Fruit fly (Drosophila melanogaster): ENCODE results near the gene CG14095.

The CG14095 gene

DNA sequence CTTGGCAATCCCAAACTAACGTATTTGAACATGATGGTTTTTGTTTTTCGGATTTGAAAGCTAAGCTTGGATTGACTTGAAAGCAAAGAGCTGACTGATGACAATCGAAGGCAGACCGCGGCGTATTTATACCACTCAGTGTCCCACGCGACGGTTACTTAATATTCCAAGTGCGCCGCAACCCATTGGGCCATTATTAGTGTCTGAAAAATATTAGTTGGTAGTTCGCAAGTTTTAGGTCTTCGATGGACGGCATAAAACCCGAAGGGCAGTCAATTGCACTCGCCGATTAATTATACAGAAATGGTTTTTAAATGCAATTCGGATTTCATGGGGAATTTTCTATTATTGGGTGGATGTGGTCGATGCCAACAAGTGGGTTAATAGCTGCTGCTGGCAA lies at the start of gene CG14095:
Gene CG14095 (minus strand): TSS at position 101 of the 400 bp plus-strand sequence.
- no peak for TF ChIP-seq Pif1B (GFP tag; optimal IDR thresholded peaks at IDR 0.05)
- no peak for TF ChIP-seq rn (GFP tag; IDR thresholded peaks at IDR 0.05)
- no peak for TF ChIP-seq CG32121 (GFP tag; IDR thresholded peaks at IDR 0.05)
- no peak for TF ChIP-seq gl (tag; optimal IDR thresholded peaks at IDR 0.05)
- no peak for TF ChIP-seq CG15710 (tag; optimal IDR thresholded peaks at IDR 0.05)
- no peak for TF ChIP-seq Snoo (tag; optimal IDR thresholded peaks at IDR 0.05)
- TF ChIP-seq CG12605 (GFP tag; IDR thresholded peaks at IDR 0.05) = no peak
- no peak for TF ChIP-seq CG8159 (tag; optimal IDR thresholded peaks at IDR 0.05)
- no peak for TF ChIP-seq CG14655 (GFP tag; optimal IDR thresholded peaks at IDR 0.05)
- no peak for TF ChIP-seq EcR (GFP tag; optimal IDR thresholded peaks at IDR 0.05)
- TF ChIP-seq CG13204 (GFP tag; optimal IDR thresholded peaks at IDR 0.05) = no peak
- TF ChIP-seq CG9948 (tag; optimal IDR thresholded peaks at IDR 0.05) = no peak
- no peak for TF ChIP-seq CG4496 (GFP tag; IDR thresholded peaks at IDR 0.05)
- no peak for TF ChIP-seq D1 (tag; optimal IDR thresholded peaks at IDR 0.05)
- TF ChIP-seq CG34367 (tag; optimal IDR thresholded peaks at IDR 0.05) = no peak
- no peak for TF ChIP-seq CG17806 (tag; optimal IDR thresholded peaks at IDR 0.05)

DNA sequence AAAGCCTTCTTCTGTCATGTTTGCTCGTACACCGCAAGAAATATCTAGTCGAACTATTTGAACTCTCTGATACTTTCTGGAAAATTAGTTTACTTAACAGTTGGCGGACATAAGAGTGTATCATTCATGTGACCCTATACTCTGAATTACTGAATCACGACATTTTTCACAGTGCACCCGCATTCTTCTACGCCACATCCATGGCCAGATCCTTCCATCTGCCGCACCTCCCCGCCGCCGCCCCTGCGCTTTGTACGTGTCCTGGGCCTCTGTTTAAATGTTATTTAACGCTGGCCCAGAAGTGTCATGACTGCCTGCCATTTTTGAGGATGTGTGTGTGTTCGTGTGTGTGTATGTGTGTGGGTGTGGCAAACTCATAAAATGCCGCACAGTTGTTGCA lies 48.1 kb upstream of the CG14095 start:
- no peak for TF ChIP-seq CG32121 (GFP tag; IDR thresholded peaks at IDR 0.05)
- no peak for TF ChIP-seq CG17806 (tag; optimal IDR thresholded peaks at IDR 0.05)
- no peak for TF ChIP-seq CG4496 (GFP tag; IDR thresholded peaks at IDR 0.05)
- no peak for TF ChIP-seq CG15710 (tag; optimal IDR thresholded peaks at IDR 0.05)
- no peak for TF ChIP-seq CG9948 (tag; optimal IDR thresholded peaks at IDR 0.05)
- TF ChIP-seq fd96Ca (GFP tag; IDR thresholded peaks at IDR 0.05) = no peak
- no peak for TF ChIP-seq CG13204 (GFP tag; optimal IDR thresholded peaks at IDR 0.05)

DNA sequence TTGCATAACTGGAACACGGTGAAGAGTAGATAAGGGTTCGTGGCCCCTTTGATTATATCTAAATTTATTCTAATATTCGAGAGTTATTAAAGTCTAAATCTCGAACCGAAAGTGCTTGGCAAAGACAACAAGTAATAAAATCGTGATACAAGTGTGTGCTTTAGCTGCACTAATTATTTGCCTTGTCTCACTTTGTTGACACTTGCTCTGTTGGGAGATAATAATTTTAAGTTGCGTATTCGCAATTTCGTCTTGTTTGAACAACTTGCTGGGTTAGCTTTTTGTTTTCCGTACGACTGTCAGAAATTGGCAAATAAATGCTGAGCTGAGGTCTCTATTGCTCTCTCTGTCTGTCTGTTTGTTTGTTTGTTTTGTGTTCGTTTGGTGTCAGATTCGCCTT lies 40.2 kb upstream of the CG14095 start:
- TF ChIP-seq fd96Ca (GFP tag; IDR thresholded peaks at IDR 0.05) (no peak), CG34367 (tag; optimal IDR thresholded peaks at IDR 0.05) (no peak), EcR (GFP tag; optimal IDR thresholded peaks at IDR 0.05) (no peak), Pif1B (GFP tag; optimal IDR thresholded peaks at IDR 0.05) (no peak), CG17806 (tag; optimal IDR thresholded peaks at IDR 0.05) (no peak), CG32121 (GFP tag; IDR thresholded peaks at IDR 0.05) (no peak), CG12605 (GFP tag; IDR thresholded peaks at IDR 0.05) (no peak), gl (tag; optimal IDR thresholded peaks at IDR 0.05) (no peak), CG8301 (tag; optimal IDR thresholded peaks at IDR 0.05) (no peak), Ets98B (GFP tag; IDR thresholded peaks at IDR 0.05) (no peak)

DNA sequence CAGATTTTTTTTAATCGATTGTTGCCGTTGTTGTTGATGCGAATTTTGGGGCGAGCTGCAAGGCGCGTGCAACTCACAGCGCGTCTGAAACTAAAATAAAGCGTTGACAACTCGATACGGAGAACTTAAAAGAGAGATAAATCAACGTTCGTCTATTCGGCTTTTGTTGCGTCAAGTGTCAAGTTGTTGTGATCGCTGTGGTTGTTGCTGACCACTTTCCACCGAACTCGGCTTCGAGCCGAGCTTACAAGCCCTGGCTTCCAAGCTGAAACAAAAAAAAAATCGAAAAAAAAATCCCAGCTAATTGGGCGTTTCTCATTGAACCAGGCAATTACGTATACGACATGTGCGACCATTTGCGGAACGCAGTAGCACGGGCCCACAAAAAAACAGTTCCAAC lies 39.2 kb upstream of the CG14095 start, which contains the start of gene CG9452:
Gene CG9452 (minus strand): TSS at position 101 of the 400 bp plus-strand sequence.
- TF ChIP-seq CG32121 (GFP tag; IDR thresholded peaks at IDR 0.05) (no peak), fd96Ca (GFP tag; IDR thresholded peaks at IDR 0.05) (no peak), gl (tag; optimal IDR thresholded peaks at IDR 0.05) (no peak), D1 (tag; optimal IDR thresholded peaks at IDR 0.05) (no peak), CG14655 (GFP tag; optimal IDR thresholded peaks at IDR 0.05) (no peak), EcR (GFP tag; optimal IDR thresholded peaks at IDR 0.05) (no peak), CG15710 (tag; optimal IDR thresholded peaks at IDR 0.05) (no peak), rn (GFP tag; IDR thresholded peaks at IDR 0.05) (no peak), CG34367 (tag; optimal IDR thresholded peaks at IDR 0.05) (no peak), Snoo (tag; optimal IDR thresholded peaks at IDR 0.05) (no peak)

DNA sequence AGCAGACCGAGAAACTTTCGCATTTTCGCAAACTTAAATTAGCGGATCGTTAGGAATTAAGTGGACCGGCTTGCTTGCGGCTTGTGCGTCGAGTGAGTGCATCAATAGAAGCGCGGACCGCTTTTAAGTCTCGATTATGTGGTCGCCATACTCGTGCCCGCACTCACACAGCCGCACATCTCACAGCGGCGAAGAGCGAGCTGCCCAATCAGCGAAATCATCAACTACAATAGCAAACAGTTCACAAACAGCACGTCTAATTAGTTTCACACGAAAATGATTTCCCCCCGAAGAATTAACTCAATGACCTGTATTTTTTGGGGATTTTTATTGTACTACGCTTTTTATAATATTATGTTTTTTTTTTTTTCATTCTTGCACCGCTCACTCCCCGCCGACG lies 36.1 kb upstream of the CG14095 start, which contains the start of gene CG9451:
Gene CG9451 (minus strand): TSS at position 101 of the 400 bp plus-strand sequence.
- TF ChIP-seq gl (tag; optimal IDR thresholded peaks at IDR 0.05) (no peak), CG17806 (tag; optimal IDR thresholded peaks at IDR 0.05) (no peak), CG14655 (GFP tag; optimal IDR thresholded peaks at IDR 0.05) (no peak), CG8159 (tag; optimal IDR thresholded peaks at IDR 0.05) (no peak)

DNA sequence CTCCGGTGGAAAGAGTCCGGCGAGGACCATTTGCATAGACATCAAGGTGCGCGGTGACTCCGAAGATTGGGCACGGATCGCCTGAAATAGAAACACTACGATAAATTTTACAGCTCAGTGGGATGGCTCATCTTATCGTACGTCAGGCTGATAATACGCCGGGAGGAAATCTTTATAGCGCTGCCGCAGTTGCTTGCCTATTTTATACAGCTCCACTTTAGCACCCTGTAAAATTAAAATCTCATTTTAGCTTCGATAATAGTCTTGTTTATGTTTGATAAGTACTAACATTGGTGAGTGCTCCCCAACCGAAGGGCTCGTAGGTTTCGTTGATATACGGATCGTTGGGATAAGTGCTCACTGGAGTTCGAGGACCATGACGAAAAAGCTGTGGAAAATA lies 34.8 kb upstream of the CG14095 start:
- no peak for TF ChIP-seq gl (tag; optimal IDR thresholded peaks at IDR 0.05)
- TF ChIP-seq CG15710 (tag; optimal IDR thresholded peaks at IDR 0.05) = no peak
- no peak for TF ChIP-seq Pif1B (GFP tag; optimal IDR thresholded peaks at IDR 0.05)
- no peak for TF ChIP-seq CG4496 (GFP tag; IDR thresholded peaks at IDR 0.05)
- no peak for TF ChIP-seq CG14655 (GFP tag; optimal IDR thresholded peaks at IDR 0.05)
- no peak for TF ChIP-seq EcR (GFP tag; optimal IDR thresholded peaks at IDR 0.05)
- TF ChIP-seq CG9948 (tag; optimal IDR thresholded peaks at IDR 0.05) = no peak
- no peak for TF ChIP-seq rn (GFP tag; IDR thresholded peaks at IDR 0.05)
- TF ChIP-seq CG8301 (tag; optimal IDR thresholded peaks at IDR 0.05) = no peak
- no peak for TF ChIP-seq Snoo (tag; optimal IDR thresholded peaks at IDR 0.05)
- no peak for TF ChIP-seq CG34367 (tag; optimal IDR thresholded peaks at IDR 0.05)
- no peak for TF ChIP-seq CG10348 (GFP tag; IDR thresholded peaks at IDR 0.05)
- TF ChIP-seq Ets98B (GFP tag; IDR thresholded peaks at IDR 0.05) = no peak
- TF ChIP-seq CG8159 (tag; optimal IDR thresholded peaks at IDR 0.05) = no peak
- TF ChIP-seq CG13204 (GFP tag; optimal IDR thresholded peaks at IDR 0.05) = no peak
- TF ChIP-seq Pif1A (GFP tag; optimal IDR thresholded peaks at IDR 0.05) = no peak

DNA sequence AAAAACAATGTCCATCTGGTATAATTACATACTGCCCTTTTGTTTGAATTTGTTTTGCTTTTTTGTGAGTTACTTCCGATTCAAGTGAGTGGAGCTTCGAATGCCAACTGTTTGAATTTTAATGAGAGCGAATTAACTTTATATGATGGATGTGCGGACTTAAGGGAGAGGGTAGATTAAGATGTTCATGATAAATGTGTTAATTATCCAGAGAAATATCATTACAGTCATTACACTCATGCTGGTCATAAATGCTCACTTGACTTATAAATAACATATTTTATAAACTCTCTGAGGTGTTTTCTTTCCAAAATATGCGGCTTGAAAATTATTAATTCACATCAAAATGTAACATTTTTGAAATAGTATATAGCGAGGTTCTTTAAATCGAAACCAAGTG lies 33.1 kb upstream of the CG14095 start, which contains the start of gene CG9449:
Gene CG9449 (minus strand): TSS at position 101 of the 400 bp plus-strand sequence.
- TF ChIP-seq Snoo (tag; optimal IDR thresholded peaks at IDR 0.05) (no peak), CG34367 (tag; optimal IDR thresholded peaks at IDR 0.05) (no peak), CG8301 (tag; optimal IDR thresholded peaks at IDR 0.05) (no peak), CG10348 (GFP tag; IDR thresholded peaks at IDR 0.05) (no peak), CG4496 (GFP tag; IDR thresholded peaks at IDR 0.05) (no peak), CG12605 (GFP tag; IDR thresholded peaks at IDR 0.05) (no peak), EcR (GFP tag; optimal IDR thresholded peaks at IDR 0.05) (no peak), fd96Ca (GFP tag; IDR thresholded peaks at IDR 0.05) (no peak), Pif1A (GFP tag; optimal IDR thresholded peaks at IDR 0.05) (no peak), CG9948 (tag; optimal IDR thresholded peaks at IDR 0.05) (no peak), CG15710 (tag; optimal IDR thresholded peaks at IDR 0.05) (no peak), CG8159 (tag; optimal IDR thresholded peaks at IDR 0.05) (no peak), gl (tag; optimal IDR thresholded peaks at IDR 0.05) (no peak), Pif1B (GFP tag; optimal IDR thresholded peaks at IDR 0.05) (no peak), D1 (tag; optimal IDR thresholded peaks at IDR 0.05) (no peak), rn (GFP tag; IDR thresholded peaks at IDR 0.05) (no peak), CG17806 (tag; optimal IDR thresholded peaks at IDR 0.05) (no peak)
